Worm (Caenorhabditis elegans): ENCODE results near the gene F56H9.9.

Gene F56H9.9

DNA sequence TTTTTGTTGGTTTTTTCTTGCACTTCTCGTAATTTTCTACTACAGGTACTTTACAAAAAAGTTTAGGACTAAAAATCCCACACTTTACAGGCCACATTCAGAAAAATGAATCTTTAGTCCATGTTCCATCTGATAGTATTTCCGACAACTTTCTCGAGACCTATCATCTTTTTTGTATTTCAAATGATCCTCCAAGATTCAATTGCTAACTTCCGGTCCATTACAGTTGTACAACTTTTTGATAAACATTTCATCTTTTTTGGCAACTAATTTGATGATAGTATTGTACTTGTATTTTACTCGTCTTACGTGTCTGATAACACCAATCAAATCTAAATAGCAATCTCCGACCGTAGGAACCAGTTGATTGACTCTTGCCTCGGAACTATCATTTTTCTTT, 43.1 kb upstream of the F56H9.9 start:
- TF ChIP-seq C08G9.2 (tag; optimal IDR thresholded peaks at IDR 0.05) = no peak
- no peak for TF ChIP-seq mec-3 (tag; optimal IDR thresholded peaks at IDR 0.05; ENCODE audit: borderline replicate concordance)
- no peak for TF ChIP-seq Y22D7AL.16 (tag; optimal IDR thresholded peaks at IDR 0.05)
- TF ChIP-seq hlh-6 (tag; optimal IDR thresholded peaks at IDR 0.05) = no peak
- TF ChIP-seq ahr-1 (tag; optimal IDR thresholded peaks at IDR 0.05) = no peak

DNA sequence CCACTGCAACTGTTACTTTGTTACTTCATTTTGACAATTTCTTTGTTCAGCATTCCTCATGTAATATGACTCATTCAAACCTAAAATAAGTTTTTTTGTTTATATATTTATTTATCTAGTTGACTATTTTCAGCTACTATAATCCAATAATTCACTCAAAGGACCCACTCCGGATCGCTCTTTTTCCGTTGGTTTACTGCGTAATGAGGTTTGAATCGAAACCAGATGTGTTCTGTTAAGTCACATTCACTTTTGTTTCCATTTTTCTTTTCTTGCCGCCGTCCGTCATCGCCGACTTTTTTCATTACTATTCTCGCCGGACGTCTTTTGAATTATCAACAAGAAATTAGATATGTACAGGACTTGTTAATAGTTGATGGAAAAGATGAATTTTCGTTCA, 39.1 kb upstream of the F56H9.9 start:
- TF ChIP-seq ceh-34 (tag; optimal IDR thresholded peaks at IDR 0.05) = no peak
- no peak for TF ChIP-seq ceh-31 (tag; optimal IDR thresholded peaks at IDR 0.05)
- TF ChIP-seq unc-3 (GFP tag; conservative IDR thresholded peaks at IDR 0.05) = no peak
- TF ChIP-seq unc-3 (tag; optimal IDR thresholded peaks at IDR 0.05) = no peak
- TF ChIP-seq ttx-3 (tag; optimal IDR thresholded peaks at IDR 0.05) = no peak
- no peak for TF ChIP-seq pha-2 (tag; optimal IDR thresholded peaks at IDR 0.05)
- TF ChIP-seq npax-4 (tag; optimal IDR thresholded peaks at IDR 0.05) = no peak
- no peak for TF ChIP-seq ahr-1 (tag; optimal IDR thresholded peaks at IDR 0.05)
- no peak for TF ChIP-seq pax-1 (tag; optimal IDR thresholded peaks at IDR 0.05)
- no peak for TF ChIP-seq ceh-45 (GFP tag; IDR thresholded peaks at IDR 0.05)
- no peak for TF ChIP-seq C38D4.7 (GFP tag; optimal IDR thresholded peaks at IDR 0.05)
- TF ChIP-seq F13H6.1 (tag; optimal IDR thresholded peaks at IDR 0.05) = no peak
- no peak for TF ChIP-seq hlh-15 (tag; optimal IDR thresholded peaks at IDR 0.05)
- TF ChIP-seq K02D7.2 (tag; optimal IDR thresholded peaks at IDR 0.05) = no peak
- no peak for TF ChIP-seq pha-4 (tag; optimal IDR thresholded peaks at IDR 0.05)
- TF ChIP-seq unc-86 (tag; optimal IDR thresholded peaks at IDR 0.05) = no peak
- TF ChIP-seq syd-9 (tag; optimal IDR thresholded peaks at IDR 0.05) = no peak
- no peak for TF ChIP-seq dmd-4 (tag; optimal IDR thresholded peaks at IDR 0.05; ENCODE audit: borderline replicate concordance)
- TF ChIP-seq nhr-232 (tag; optimal IDR thresholded peaks at IDR 0.05) = no peak

DNA sequence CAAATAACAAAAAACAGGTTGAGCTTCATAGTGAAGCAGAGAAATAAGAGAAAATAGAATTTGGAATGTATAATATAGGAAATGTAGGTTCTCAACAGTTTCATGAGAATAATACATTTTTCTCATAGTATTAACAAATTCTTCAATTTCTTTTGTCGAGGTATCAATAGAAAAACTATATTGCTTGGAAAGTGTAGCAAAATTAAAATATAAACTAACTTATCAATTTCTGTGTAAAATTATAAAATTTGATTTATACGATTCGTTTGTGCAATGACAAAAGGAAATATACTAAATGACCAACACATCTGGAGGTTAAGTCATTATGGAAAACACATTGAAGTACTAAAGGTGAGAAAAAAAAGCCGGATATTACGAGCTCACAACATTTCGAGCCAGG, 37.3 kb upstream of the F56H9.9 start, which contains the start of gene W05B10.3:
W05B10.3 (minus strand) TSS at position 101 of the 400 bp plus-strand sequence.
- TF ChIP-seq K09A11.1 (tag; optimal IDR thresholded peaks at IDR 0.05; ENCODE audit: insufficient read depth) (no peak), sox-4 (tag; optimal IDR thresholded peaks at IDR 0.05) (no peak), fax-1 (tag; optimal IDR thresholded peaks at IDR 0.05) (no peak), fkh-6 (tag; optimal IDR thresholded peaks at IDR 0.05) (no peak), K02D7.2 (tag; optimal IDR thresholded peaks at IDR 0.05) (no peak), nhr-232 (tag; optimal IDR thresholded peaks at IDR 0.05) (no peak), sox-2 (GFP tag; IDR thresholded peaks at IDR 0.05) (no peak), pax-1 (tag; optimal IDR thresholded peaks at IDR 0.05) (no peak), elt-2 (tag; optimal IDR thresholded peaks at IDR 0.05) (no peak), pag-3 (tag; optimal IDR thresholded peaks at IDR 0.05; ENCODE audit: borderline replicate concordance) (no peak), zip-5 (tag; optimal IDR thresholded peaks at IDR 0.05) (no peak)

DNA sequence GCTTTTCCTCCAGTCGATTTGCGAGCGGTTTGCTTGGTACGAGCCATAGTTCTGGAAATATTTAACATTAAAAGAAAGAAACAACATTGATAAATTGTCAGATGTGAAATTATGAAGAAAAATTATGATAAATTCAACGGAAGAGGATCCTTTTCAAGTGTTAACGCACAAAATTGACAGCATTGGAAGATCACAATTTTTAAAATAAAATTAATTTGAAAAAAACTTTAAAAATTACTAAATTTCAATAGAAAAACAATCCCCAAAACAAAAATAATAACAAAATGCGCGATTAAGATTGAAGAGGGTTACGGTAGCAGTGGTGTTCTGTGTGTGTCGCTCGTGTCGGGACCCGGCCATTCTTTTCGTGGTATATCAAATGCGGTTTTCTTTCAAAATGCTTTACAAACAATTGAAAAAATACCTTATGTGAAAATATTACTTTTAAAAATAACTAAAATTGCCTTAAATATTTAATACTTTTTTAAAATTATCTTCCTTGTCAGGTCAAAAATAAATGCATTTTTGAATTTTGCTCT, 36.1 kb upstream of the F56H9.9 start, which contains the start of gene his-74:
his-74 (minus strand) TSS at position 51 of the 539 bp plus-strand sequence.
- TF ChIP-seq ceh-18 (tag; optimal IDR thresholded peaks at IDR 0.05) (no peak), lim-6 (tag; optimal IDR thresholded peaks at IDR 0.05) (no peak)

DNA sequence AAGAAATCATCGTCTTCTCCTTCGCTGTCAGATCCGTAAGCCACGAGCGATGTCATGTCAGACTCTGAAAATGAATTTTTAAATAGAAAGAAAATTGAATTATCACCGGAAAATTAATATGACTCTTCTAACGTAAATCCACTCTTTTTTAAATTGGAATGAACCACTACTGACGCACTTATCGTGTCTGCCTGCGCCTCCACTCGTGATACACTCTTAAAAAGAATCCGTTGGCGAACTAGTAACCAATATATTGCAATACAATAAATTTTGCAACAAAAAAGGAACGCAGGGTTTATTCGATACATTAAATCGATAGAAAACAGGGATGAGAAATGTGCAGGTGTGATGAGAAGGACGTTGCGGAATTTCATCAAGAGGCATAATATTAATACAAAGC, 35.2 kb upstream of the F56H9.9 start, which contains the start of gene ccch-3:
ccch-3 (minus strand) TSS at position 262 of the 400 bp plus-strand sequence.
- peak; percentile 83 for TF ChIP-seq unc-42 (tag; optimal IDR thresholded peaks at IDR 0.05)
- TF ChIP-seq ceh-31 (tag; optimal IDR thresholded peaks at IDR 0.05) = peak; percentile 14
- no peak for TF ChIP-seq zip-5 (tag; optimal IDR thresholded peaks at IDR 0.05)
- TF ChIP-seq ztf-16 (tag; optimal IDR thresholded peaks at IDR 0.05) = peak; percentile 4
- no peak for TF ChIP-seq Y22D7AL.16 (tag; optimal IDR thresholded peaks at IDR 0.05)
- peak; percentile 37 for TF ChIP-seq hlh-30 (tag; optimal IDR thresholded peaks at IDR 0.05; ENCODE audit: insufficient read depth)
